Worm (Caenorhabditis elegans) whole organism, L4 larva: ENCODE measurements around the gene fbxa-96.

Source experiments
- F10B5.3 ChIP-seq: sonication (generic microtip); optimal IDR thresholded peaks from 2 replicates; lab custom pipeline; 2016; ENCODE audit warnings: mild to moderate bottlenecking, missing genetic modification characterization, missing compliant biosample characterization
- F26F4.8 ChIP-seq: fragments of 200-800 bp; sonication (Bioruptor generic); conservative IDR thresholded peaks from 2 replicates; pipeline ENCODE4 v1.3.6; 2022; ENCODE audit warnings: missing genetic modification characterization, missing compliant biosample characterization
- R02D3.7 ChIP-seq: fragments of 150-350 bp; sonication (generic microtip); optimal IDR thresholded peaks from 3 replicates; lab custom pipeline; 2014; ENCODE audit warnings: missing biosample characterization, missing genetic modification characterization
- T20F7.1 ChIP-seq: fragments of 200-800 bp; sonication (Bioruptor generic); optimal IDR thresholded peaks from 2 replicates; lab custom pipeline; 2018; ENCODE audit warnings: mild to moderate bottlenecking, missing genetic modification characterization, missing compliant biosample characterization
- T26A8.4 ChIP-seq: fragments of 200-800 bp; sonication (Bioruptor generic); IDR thresholded peaks from 2 replicates; pipeline ENCODE4 v1.3.6; 2022; ENCODE audit warnings: missing genetic modification characterization, missing compliant biosample characterization
- Y75B8A.6 ChIP-seq: fragments of 200-800 bp; sonication (Bioruptor generic); IDR thresholded peaks from 2 replicates; pipeline ENCODE4 v1.3.6; 2022; ENCODE audit warnings: missing genetic modification reagents, missing genetic modification characterization, missing compliant biosample characterization
- aha-1 ChIP-seq: fragments of 150-350 bp; peaks from one replicate; lab custom pipeline; 2014; ENCODE audit warnings: missing biosample characterization, missing genetic modification characterization
- ceh-32 ChIP-seq: sonication (generic microtip); optimal IDR thresholded peaks from 2 replicates; lab custom pipeline; 2016; ENCODE audit warnings: mild to moderate bottlenecking, missing genetic modification characterization, missing compliant biosample characterization; ENCODE audit not compliant: poor library complexity
- cey-2 ChIP-seq: sonication (generic microtip); optimal IDR thresholded peaks from 3 replicates; lab custom pipeline; 2017; ENCODE audit warnings: missing genetic modification characterization, mild to moderate bottlenecking, missing compliant biosample characterization, antibody characterized with exemption, borderline replicate concordance; ENCODE audit not compliant: insufficient read depth
- ctbp-1 ChIP-seq: fragments of 200-800 bp; sonication (Bioruptor generic); IDR thresholded peaks from 2 replicates; pipeline ENCODE4 v1.3.6; 2022; ENCODE audit warnings: missing genetic modification reagents, missing genetic modification characterization, missing compliant biosample characterization
- daf-16 ChIP-seq, 3 experiments: sonication (generic microtip); optimal IDR thresholded peaks; 2 replicates each; lab custom pipeline; 2016 to 2017; ENCODE audit warnings: missing genetic modification characterization in 3 of 3, missing genetic modification reagents in 3 of 3, mild to moderate bottlenecking in 2 of 3, missing compliant biosample characterization in 2 of 3, missing biosample characterization in 1 of 3, moderate library complexity in 1 of 3
- dmd-9 ChIP-seq: fragments of 200-800 bp; sonication (Bioruptor generic); IDR thresholded peaks from 2 replicates; pipeline ENCODE4 v1.3.6; 2022; ENCODE audit warnings: missing genetic modification reagents, missing genetic modification characterization, missing compliant biosample characterization
- dve-1 ChIP-seq: sonication (generic microtip); optimal IDR thresholded peaks from 2 replicates; lab custom pipeline; 2017; ENCODE audit warnings: antibody characterized with exemption, mild to moderate bottlenecking, missing genetic modification characterization, missing compliant biosample characterization; ENCODE audit not compliant: insufficient read depth
- egl-43 ChIP-seq: fragments of 200-800 bp; sonication (Bioruptor generic); IDR thresholded peaks from 2 replicates; pipeline ENCODE4 v1.3.6; 2022; ENCODE audit warnings: missing genetic modification reagents, missing genetic modification characterization, missing compliant biosample characterization
- fkh-10 ChIP-seq: fragments of 150-350 bp; optimal IDR thresholded peaks from 2 replicates; lab custom pipeline; 2014; ENCODE audit warnings: missing biosample characterization, missing genetic modification reagents, missing genetic modification characterization
- hif-1 ChIP-seq, 2 experiments: sonication (generic microtip); optimal IDR thresholded peaks; 2 replicates each; lab custom pipeline; 2016 to 2017; ENCODE audit warnings: missing compliant biosample characterization in 2 of 2, missing genetic modification characterization in 2 of 2, missing genetic modification reagents in 2 of 2, missing genotype in 2 of 2, mild to moderate bottlenecking in 1 of 2
- hlh-11 ChIP-seq: fragments of 200-800 bp; sonication (Bioruptor generic); optimal IDR thresholded peaks from 2 replicates; lab custom pipeline; 2018; ENCODE audit warnings: mild to moderate bottlenecking, missing genetic modification characterization, missing compliant biosample characterization
- hlh-30 ChIP-seq: sonication (generic microtip); optimal IDR thresholded peaks from 2 replicates; lab custom pipeline; 2017; ENCODE audit warnings: antibody characterized with exemption, mild to moderate bottlenecking, missing genetic modification characterization, missing compliant biosample characterization; ENCODE audit not compliant: insufficient read depth
- jun-1 ChIP-seq: fragments of 150-350 bp; optimal IDR thresholded peaks from 2 replicates; lab custom pipeline; 2014; ENCODE audit warnings: missing biosample characterization, missing genetic modification reagents, missing genetic modification characterization
- lin-13 ChIP-seq: fragments of 150-350 bp; optimal IDR thresholded peaks from 2 replicates; lab custom pipeline; 2014; ENCODE audit warnings: missing biosample characterization, missing genetic modification reagents, missing genetic modification characterization
- lin-15B ChIP-seq: fragments of 150-350 bp; sonication (generic microtip); optimal IDR thresholded peaks from 3 replicates; lab custom pipeline; 2014; ENCODE audit warnings: missing biosample characterization, missing genetic modification characterization
- lsy-2 ChIP-seq, 2 experiments: fragments of 150-350 bp in 1 of 2; sonication (generic microtip) in 1 of 2; optimal IDR thresholded peaks; 2 replicates each; lab custom pipeline; 2014 to 2017; ENCODE audit warnings: missing biosample characterization in 2 of 2, missing genetic modification characterization in 2 of 2
- mep-1 ChIP-seq: fragments of 150-350 bp; sonication (generic microtip); optimal IDR thresholded peaks from 3 replicates; lab custom pipeline; 2014; ENCODE audit warnings: missing biosample characterization, missing genetic modification characterization
- nhr-102 ChIP-seq: sonication (generic microtip); optimal IDR thresholded peaks from 2 replicates; lab custom pipeline; 2016; ENCODE audit warnings: mild to moderate bottlenecking, missing genetic modification characterization, moderate library complexity, missing compliant biosample characterization
- nhr-111 ChIP-seq: fragments of 200-800 bp; sonication (Bioruptor generic); optimal IDR thresholded peaks from 2 replicates; lab custom pipeline; 2018; ENCODE audit warnings: mild to moderate bottlenecking, missing genetic modification characterization, missing compliant biosample characterization
- nhr-25 ChIP-seq: sonication (generic microtip); optimal IDR thresholded peaks from 2 replicates; lab custom pipeline; 2017; ENCODE audit warnings: missing genetic modification characterization, mild to moderate bottlenecking, missing compliant biosample characterization, antibody characterized with exemption, moderate library complexity, borderline replicate concordance; ENCODE audit not compliant: insufficient read depth
- nhr-48 ChIP-seq: sonication (generic microtip); optimal IDR thresholded peaks from 2 replicates; lab custom pipeline; 2016; ENCODE audit warnings: mild to moderate bottlenecking, missing genetic modification characterization, missing compliant biosample characterization
- nhr-6 ChIP-seq: fragments of 150-350 bp; optimal IDR thresholded peaks from 2 replicates; lab custom pipeline; 2014; ENCODE audit warnings: missing biosample characterization, missing genetic modification characterization
- nhr-76 ChIP-seq: fragments of 150-350 bp; optimal IDR thresholded peaks from 2 replicates; lab custom pipeline; 2014; ENCODE audit warnings: missing biosample characterization, missing genetic modification characterization
- nhr-77 ChIP-seq: fragments of 150-350 bp; optimal IDR thresholded peaks from 2 replicates; lab custom pipeline; 2014; ENCODE audit warnings: missing biosample characterization, missing genetic modification characterization
- rbr-2 ChIP-seq: sonication (generic microtip); optimal IDR thresholded peaks from 2 replicates; lab custom pipeline; 2016; ENCODE audit warnings: missing genotype, missing genetic modification characterization, missing compliant biosample characterization
- spr-1 ChIP-seq: sonication (generic microtip); optimal IDR thresholded peaks from 2 replicates; lab custom pipeline; 2016; ENCODE audit warnings: mild to moderate bottlenecking, missing genetic modification characterization, missing compliant biosample characterization
- unc-130 ChIP-seq: sonication (generic microtip); optimal IDR thresholded peaks from 2 replicates; lab custom pipeline; 2016; ENCODE audit warnings: missing genetic modification reagents, missing genetic modification characterization, missing compliant biosample characterization
- unc-39 ChIP-seq: sonication (generic microtip); optimal IDR thresholded peaks from 2 replicates; lab custom pipeline; 2017; ENCODE audit warnings: missing biosample characterization, missing genetic modification characterization
- zfp-2 ChIP-seq: sonication (generic microtip); optimal IDR thresholded peaks from 2 replicates; lab custom pipeline; 2016; ENCODE audit warnings: mild to moderate bottlenecking, missing genetic modification characterization, missing compliant biosample characterization
- zip-2 ChIP-seq: fragments of 150-350 bp; optimal IDR thresholded peaks from 2 replicates; lab custom pipeline; 2014; ENCODE audit warnings: missing biosample characterization, missing genetic modification characterization
- ztf-11 ChIP-seq: fragments of 150-350 bp; optimal IDR thresholded peaks from 2 replicates; lab custom pipeline; 2014; ENCODE audit warnings: missing biosample characterization, missing genetic modification characterization

Gene fbxa-96

ce11 chrX:15040552-15041080 is 19.6 kb downstream of the fbxa-96 start, which contains the start of gene C18B12.4 (continued):
- TF ChIP-seq Y75B8A.6 (GFP tag; lab: Robert Waterston, UW): no peak
- TF ChIP-seq fkh-10 (GFP tag; lab: Kevin White, UChicago): peak; percentile 59
- TF ChIP-seq nhr-111 (GFP tag; lab: Kevin White, UChicago): no peak
- peak; percentile 27 for TF ChIP-seq spr-1 (tag; lab: Kevin White, UChicago)
- TF ChIP-seq nhr-76 (tag; lab: Kevin White, UChicago): no peak
- TF ChIP-seq nhr-25: peak; percentile 87
- TF ChIP-seq dmd-9: no peak
- TF ChIP-seq T20F7.1 (GFP tag; lab: Kevin White, UChicago): peak; percentile 75
- TF ChIP-seq egl-43 (GFP tag; lab: Robert Waterston, UW): no peak; the same call in 1 of the 2 replicates
- TF ChIP-seq hlh-30 (tag; lab: Kevin White, UChicago): peak; percentile 100
- TF ChIP-seq zfp-2 (tag; lab: Kevin White, UChicago): peak; percentile 58
- TF ChIP-seq lin-15B (tag; lab: Kevin White, UChicago): no peak
- TF ChIP-seq dve-1 (tag; lab: Kevin White, UChicago): peak; percentile 81
- peak; percentile 62 for TF ChIP-seq nhr-6
- TF ChIP-seq rbr-2: peak; percentile 84
- TF ChIP-seq unc-130 (GFP tag; lab: Kevin White, UChicago): no peak
- no peak for TF ChIP-seq F26F4.8
- no peak for TF ChIP-seq cey-2 (tag; lab: Kevin White, UChicago)
- no peak for TF ChIP-seq zip-2 (tag; lab: Kevin White, UChicago)
- TF ChIP-seq ztf-11 (tag; lab: Kevin White, UChicago): no peak
- TF ChIP-seq hif-1 (tag; optimal IDR thresholded peaks at IDR 0.05; lab: Kevin White, UChicago): peak in 1 of 2 experiments; percentile 82
- TF ChIP-seq jun-1: no peak
- TF ChIP-seq lin-13: peak; percentile 93

ce11 chrX:15039696-15040212 is 20.4 kb downstream of the fbxa-96 start:
- TF ChIP-seq nhr-77 (tag; lab: Kevin White, UChicago) (no peak), rbr-2 (no peak), aha-1 (tag; lab: Kevin White, UChicago) (peak; percentile 91)

- TF ChIP-seq R02D3.7 (no peak), daf-16 (GFP tag; optimal IDR thresholded peaks at IDR 0.05; lab: Kevin White, UChicago) (peak in 1 of 2 experiments; percentile 72), daf-16 (tag; optimal IDR thresholded peaks at IDR 0.05; lab: Kevin White, UChicago) (no peak), ctbp-1 (GFP tag; lab: Robert Waterston, UW) (no peak), hlh-30 (tag; lab: Kevin White, UChicago) (peak; percentile 21), T26A8.4 (GFP tag; lab: Robert Waterston, UW) (0 out of 2 replicates have a peak, but pooled peaks have one; percentile 29), hlh-11 (tag; lab: Kevin White, UChicago) (peak; percentile 15)
Measured at ce11 chrX:15039029-15039695, 21.0 kb downstream of the fbxa-96 start.

- TF ChIP-seq F10B5.3 (tag; lab: Kevin White, UChicago) (no peak), dmd-9 (no peak), lsy-2 (tag; optimal IDR thresholded peaks at IDR 0.05; lab: Kevin White, UChicago) (peak in 1 of 2 experiments; percentile 18), zip-2 (tag; lab: Kevin White, UChicago) (peak; percentile 30), mep-1 (tag; lab: Kevin White, UChicago) (peak; percentile 47), ceh-32 (no peak), unc-39 (no peak), daf-16 (GFP tag; optimal IDR thresholded peaks at IDR 0.05; lab: Kevin White, UChicago) (peak in 1 of 2 experiments; percentile 25), daf-16 (tag; optimal IDR thresholded peaks at IDR 0.05; lab: Kevin White, UChicago) (no peak), nhr-48 (tag; lab: Kevin White, UChicago) (peak; percentile 6), nhr-102 (tag; lab: Kevin White, UChicago) (peak; percentile 3)
- TF ChIP-seq, all 104 proteins: peak for 6
Measured at ce11 chrX:15036287-15036686, 23.9 kb downstream of the fbxa-96 start.
